Fruit fly (Drosophila melanogaster) whole organism, embryonic: ENCODE data around the gene hob.
A peak's percentile ranks its signal among the peaks of the same experiment; 100 is the strongest.

Experiments used
- ATbp ChIP-seq: fragments of 200-800 bp; sonication (Bioruptor generic); optimal IDR thresholded peaks from 2 replicates; lab custom pipeline; 2017; ENCODE audit warnings: missing biosample characterization, mild to moderate bottlenecking, missing genetic modification characterization, missing genetic modification reagents
- Abd-B ChIP-seq: fragments of 200-800 bp; sonication (Bioruptor generic); optimal IDR thresholded peaks from 2 replicates; lab custom pipeline; 2018; ENCODE audit warnings: missing biosample characterization, mild to moderate bottlenecking, missing genetic modification characterization, moderate library complexity
- Bteb2 ChIP-seq: fragments of 200-800 bp; sonication (Bioruptor generic); optimal IDR thresholded peaks from 2 replicates; lab custom pipeline; 2016; ENCODE audit warnings: missing biosample characterization, missing genetic modification characterization
- CG1024 ChIP-seq: fragments of 200-800 bp; sonication (Bioruptor generic); IDR thresholded peaks from 2 replicates; pipeline ENCODE4 v1.3.6; 2022; ENCODE audit warnings: missing biosample characterization, missing genetic modification characterization
- CG13296 ChIP-seq: fragments of 200-800 bp; sonication (Bioruptor generic); optimal IDR thresholded peaks from 3 replicates; lab custom pipeline; 2018; ENCODE audit warnings: missing biosample characterization, mild to moderate bottlenecking, missing genetic modification characterization
- CG15601 ChIP-seq: fragments of 200-800 bp; sonication (Bioruptor generic); optimal IDR thresholded peaks from 3 replicates; lab custom pipeline; 2019; ENCODE audit warnings: missing biosample characterization, mild to moderate bottlenecking, missing genetic modification characterization, moderate library complexity
- CG17328 ChIP-seq: fragments of 200-800 bp; sonication (Bioruptor generic); IDR thresholded peaks from 2 replicates; pipeline ENCODE4 v1.3.6; 2022; ENCODE audit warnings: missing biosample characterization, missing genetic modification characterization
- CG17361 ChIP-seq: fragments of 200-800 bp; sonication (Bioruptor generic); IDR thresholded peaks from 3 replicates; pipeline ENCODE4 v1.3.6; 2022; ENCODE audit warnings: missing biosample characterization, missing genetic modification characterization
- CG17829 ChIP-seq: fragments of 200-800 bp; optimal IDR thresholded peaks from 2 replicates; lab custom pipeline; 2019; ENCODE audit warnings: missing biosample characterization, mild to moderate bottlenecking, missing genetic modification characterization, moderate library complexity
- CG18619 ChIP-seq: fragments of 200-800 bp; sonication (Bioruptor generic); optimal IDR thresholded peaks from 3 replicates; lab custom pipeline; 2017; ENCODE audit warnings: missing biosample characterization, mild to moderate bottlenecking, missing genetic modification characterization
- CG18764 ChIP-seq: fragments of 200-800 bp; sonication (Bioruptor generic); optimal IDR thresholded peaks from 3 replicates; lab custom pipeline; 2016; ENCODE audit warnings: missing biosample characterization, missing genetic modification characterization
- CG2120 ChIP-seq: fragments of 200-800 bp; sonication (Bioruptor generic); optimal IDR thresholded peaks from 3 replicates; lab custom pipeline; 2016; ENCODE audit warnings: missing biosample characterization, missing genetic modification characterization
- CG31388 ChIP-seq: fragments of 200-800 bp; sonication (Bioruptor generic); optimal IDR thresholded peaks from 2 replicates; lab custom pipeline; 2016; ENCODE audit warnings: missing biosample characterization, missing genetic modification characterization
- CG3163 ChIP-seq: fragments of 200-800 bp; sonication (Bioruptor generic); optimal IDR thresholded peaks from 3 replicates; lab custom pipeline; 2016; ENCODE audit warnings: missing biosample characterization, missing genetic modification characterization
- CG42726 ChIP-seq: fragments of 200-800 bp; sonication (Bioruptor generic); IDR thresholded peaks from 2 replicates; pipeline ENCODE4 v1.3.6; 2022; ENCODE audit warnings: missing biosample characterization, missing genetic modification characterization; ENCODE audit not compliant: partially characterized antibody
- CG6175 ChIP-seq: fragments of 200-800 bp; sonication (Bioruptor generic); IDR thresholded peaks from 3 replicates; pipeline ENCODE4 v1.3.6; 2022; ENCODE audit warnings: missing biosample characterization, missing genetic modification characterization
- CG6791 ChIP-seq: fragments of 200-800 bp; sonication (Bioruptor generic); IDR thresholded peaks from 3 replicates; pipeline ENCODE4 v1.3.6; 2022; ENCODE audit warnings: missing biosample characterization, missing genetic modification characterization; ENCODE audit not compliant: partially characterized antibody
- CG6813 ChIP-seq: fragments of 200-800 bp; sonication (Bioruptor generic); optimal IDR thresholded peaks from 2 replicates; lab custom pipeline; 2017; ENCODE audit warnings: missing biosample characterization, missing genetic modification characterization, mild to moderate bottlenecking, moderate library complexity, missing genetic modification reagents
- CG6854 ChIP-seq: fragments of 200-800 bp; sonication (Bioruptor generic); optimal IDR thresholded peaks from 3 replicates; lab custom pipeline; 2017; ENCODE audit warnings: missing biosample characterization, mild to moderate bottlenecking, missing genetic modification characterization
- CG7357 ChIP-seq: fragments of 200-800 bp; sonication (Bioruptor generic); IDR thresholded peaks from 3 replicates; pipeline ENCODE4 v1.3.6; 2022; ENCODE audit warnings: missing biosample characterization, missing genetic modification characterization
- CG8089 ChIP-seq: fragments of 200-800 bp; sonication (Bioruptor generic); optimal IDR thresholded peaks from 3 replicates; lab custom pipeline; 2016; ENCODE audit warnings: missing biosample characterization, missing genetic modification characterization
- CG8924 ChIP-seq: fragments of 200-800 bp; optimal IDR thresholded peaks from 3 replicates; lab custom pipeline; 2019; ENCODE audit warnings: missing biosample characterization, mild to moderate bottlenecking, missing genetic modification characterization, moderate library complexity
- CkIIα-i1 ChIP-seq: fragments of 200-800 bp; sonication (Bioruptor generic); IDR thresholded peaks from 2 replicates; pipeline ENCODE4 v1.3.6; 2022; ENCODE audit warnings: missing biosample characterization, missing genetic modification characterization
- Elba2 ChIP-seq: fragments of 200-800 bp; sonication (Bioruptor generic); optimal IDR thresholded peaks from 3 replicates; lab custom pipeline; 2016; ENCODE audit warnings: missing biosample characterization, missing genetic modification characterization
- HLH3B ChIP-seq: fragments of 200-800 bp; sonication (Bioruptor generic); IDR thresholded peaks from 2 replicates; pipeline ENCODE4 v1.3.6; 2022; ENCODE audit warnings: missing biosample characterization, missing genetic modification characterization
- HLH4C ChIP-seq: fragments of 200-800 bp; sonication (Bioruptor generic); IDR thresholded peaks from 3 replicates; pipeline ENCODE4 v1.3.6; 2022; ENCODE audit warnings: missing biosample characterization, missing genetic modification characterization; ENCODE audit not compliant: partially characterized antibody
- Hr39 ChIP-seq: fragments of >200 bp; optimal IDR thresholded peaks from 2 replicates; lab custom pipeline; 2017
- Med ChIP-seq: fragments of 200-800 bp; sonication (Bioruptor generic); peaks from one replicate; lab custom pipeline; 2016; ENCODE audit warnings: missing biosample characterization, missing genetic modification characterization, mild to moderate bottlenecking, inconsistent platforms, moderate library complexity
- Meics ChIP-seq: fragments of 200-800 bp; sonication (Bioruptor generic); optimal IDR thresholded peaks from 2 replicates; lab custom pipeline; 2017; ENCODE audit warnings: missing biosample characterization, mild to moderate bottlenecking, missing genetic modification characterization
- NC2β ChIP-seq: fragments of 200-800 bp; sonication (Bioruptor generic); optimal IDR thresholded peaks from 2 replicates; lab custom pipeline; 2016; ENCODE audit warnings: missing biosample characterization, missing genetic modification characterization
- ato ChIP-seq: fragments of 200-800 bp; sonication (Bioruptor generic); IDR thresholded peaks from 2 replicates; pipeline ENCODE4 v1.3.6; 2022; ENCODE audit warnings: missing biosample characterization, missing genetic modification characterization; ENCODE audit not compliant: partially characterized antibody
- bbx ChIP-seq: fragments of 200-800 bp; sonication (Bioruptor generic); IDR thresholded peaks from 2 replicates; pipeline ENCODE4 v1.3.6; 2022; ENCODE audit warnings: missing biosample characterization, missing genetic modification characterization; ENCODE audit not compliant: partially characterized antibody
- chn ChIP-seq: fragments of 200-800 bp; sonication (Bioruptor generic); optimal IDR thresholded peaks from 2 replicates; lab custom pipeline; 2016; ENCODE audit warnings: missing biosample characterization, missing genetic modification characterization
- esg ChIP-seq: fragments of 200-800 bp; sonication (Bioruptor generic); conservative IDR thresholded peaks from 2 replicates; pipeline ENCODE4 v1.3.6; 2022; ENCODE audit warnings: missing biosample characterization, missing genetic modification characterization
- exex ChIP-seq: fragments of 200-800 bp; sonication (Bioruptor generic); optimal IDR thresholded peaks from 4 replicates; lab custom pipeline; 2018; ENCODE audit warnings: missing biosample characterization, mild to moderate bottlenecking, missing genetic modification characterization, moderate library complexity
- eyg ChIP-seq: fragments of 200-800 bp; sonication (Bioruptor generic); optimal IDR thresholded peaks from 3 replicates; lab custom pipeline; 2016; ENCODE audit warnings: missing biosample characterization, missing genetic modification characterization
- gem ChIP-seq: fragments of 200-800 bp; sonication (Bioruptor generic); optimal IDR thresholded peaks from 2 replicates; lab custom pipeline; 2019; ENCODE audit warnings: missing biosample characterization, mild to moderate bottlenecking, missing genetic modification characterization, moderate library complexity
- inv ChIP-seq: fragments of 200-800 bp; sonication (Bioruptor generic); IDR thresholded peaks from 2 replicates; pipeline ENCODE4 v1.3.6; 2022; ENCODE audit warnings: missing biosample characterization, missing genetic modification characterization; ENCODE audit not compliant: partially characterized antibody
- kah ChIP-seq: fragments of 200-800 bp; sonication (Bioruptor generic); optimal IDR thresholded peaks from 2 replicates; lab custom pipeline; 2018; ENCODE audit warnings: missing biosample characterization, mild to moderate bottlenecking, missing genetic modification characterization
- lilli ChIP-seq: fragments of 200-800 bp; sonication (Bioruptor generic); optimal IDR thresholded peaks from 3 replicates; lab custom pipeline; 2016; ENCODE audit warnings: missing biosample characterization, missing genetic modification characterization
- mam ChIP-seq: fragments of 200-800 bp; sonication (Bioruptor generic); optimal IDR thresholded peaks from 3 replicates; lab custom pipeline; 2016; ENCODE audit warnings: missing biosample characterization, missing genetic modification characterization
- scrt ChIP-seq: fragments of 200-800 bp; sonication (Bioruptor generic); optimal IDR thresholded peaks from 2 replicates; lab custom pipeline; 2018; ENCODE audit warnings: missing biosample characterization, mild to moderate bottlenecking, missing genetic modification characterization, moderate library complexity
- tio ChIP-seq: fragments of 200-800 bp; sonication (Bioruptor generic); optimal IDR thresholded peaks from 2 replicates; lab custom pipeline; 2017; ENCODE audit warnings: missing biosample characterization, missing genetic modification characterization, inconsistent platforms
- tll ChIP-seq, 2 experiments: fragments of 200-800 bp in 1 of 2; fragments of >200 bp in 1 of 2; sonication (Bioruptor generic) in 1 of 2; optimal IDR thresholded peaks; 2 replicates each; lab custom pipeline; 2017 to 2019; ENCODE audit warnings: missing biosample characterization in 2 of 2, missing genetic modification characterization in 2 of 2, mild to moderate bottlenecking in 1 of 2, moderate library complexity in 1 of 2
- unc-4 ChIP-seq: fragments of 200-800 bp; sonication (Bioruptor generic); IDR thresholded peaks from 2 replicates; pipeline ENCODE4 v1.3.6; 2022; ENCODE audit warnings: missing biosample characterization, missing genetic modification characterization; ENCODE audit not compliant: partially characterized antibody
- yki ChIP-seq: fragments of >200 bp; optimal IDR thresholded peaks from 3 replicates; lab custom pipeline; 2018
- zen2 ChIP-seq: fragments of 200-800 bp; sonication (Bioruptor generic); IDR thresholded peaks from 3 replicates; pipeline ENCODE4 v1.3.6; 2022; ENCODE audit warnings: missing biosample characterization, missing genetic modification characterization; ENCODE audit not compliant: partially characterized antibody
- zfh1 ChIP-seq: fragments of 200-800 bp; sonication (Bioruptor generic); IDR thresholded peaks from 3 replicates; pipeline ENCODE4 v1.3.6; 2022; ENCODE audit warnings: missing biosample characterization, missing genetic modification characterization

Gene hob

DNA sequence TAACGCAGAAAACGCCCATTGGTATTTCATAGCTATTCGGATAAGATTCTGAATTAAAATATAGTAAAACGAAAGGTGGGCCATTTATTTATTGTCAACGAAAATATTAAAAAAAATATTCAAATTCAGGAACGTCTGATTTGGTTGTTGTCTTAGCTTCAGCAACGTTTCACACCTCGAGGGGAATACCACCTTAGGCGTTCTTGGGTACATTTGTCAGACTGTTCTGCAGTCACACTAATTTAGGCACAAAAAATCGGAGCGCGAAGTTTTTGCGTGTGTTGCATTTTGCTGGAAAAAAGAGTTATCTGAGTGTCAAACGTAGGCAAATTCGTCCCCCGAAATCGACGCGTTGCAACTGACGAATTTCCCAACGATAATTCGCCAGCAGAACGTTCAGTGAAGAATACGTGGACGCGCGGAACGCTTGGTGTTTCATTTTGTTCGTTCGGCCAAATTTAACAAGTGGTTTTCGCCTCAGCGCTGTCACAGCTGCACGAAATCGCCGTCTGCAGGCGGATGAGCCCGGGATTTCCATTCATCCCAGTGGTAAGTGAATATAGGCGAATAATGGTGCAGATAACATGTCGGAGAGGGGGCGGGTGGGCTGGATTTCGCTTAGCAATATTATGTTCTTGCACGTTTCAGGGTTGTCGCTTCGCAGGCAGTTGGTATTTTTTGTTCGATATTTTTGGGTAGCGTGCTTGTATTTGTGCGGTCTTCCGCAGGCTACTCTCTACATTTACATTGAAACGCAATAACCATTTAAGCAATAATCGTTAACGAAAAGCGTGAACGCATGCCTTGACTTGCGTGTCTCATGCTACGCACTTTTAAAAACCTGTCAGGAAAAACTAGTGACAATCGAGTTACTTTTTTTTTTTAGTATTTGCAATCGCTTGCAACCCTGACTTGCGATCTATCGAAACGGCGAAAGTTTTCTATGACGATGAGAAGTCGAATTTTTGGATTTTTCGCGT is 6.3 kb upstream of the hob start, which contains the start of gene Larp4B (continued):
- TF ChIP-seq Meics (peak; percentile 7), CG42726 (GFP tag; lab: Robert Waterston, UW) (0 out of 2 replicates have a peak, but pooled peaks have one; percentile 46), Hr39 (no peak), Bteb2 (GFP tag; lab: Kevin White, UChicago) (peak; percentile 33), CG17829 (tag; lab: Kevin White, UChicago) (peak; percentile 22), CG31388 (GFP tag; lab: Kevin White, UChicago) (no peak), ato (GFP tag; lab: Robert Waterston, UW) (peak; percentile 21; the same call in 1 of the 2 replicates), HLH3B (GFP tag; lab: Robert Waterston, UW) (no peak), inv (peak; percentile 59; the same call in 1 of the 2 replicates), scrt (GFP tag; lab: Kevin White, UChicago) (no peak), tll (GFP tag; optimal IDR thresholded peaks at IDR 0.05; lab: Kevin White, UChicago) (no peak), CG6813 (GFP tag; lab: Kevin White, UChicago) (no peak), CG2120 (GFP tag; lab: Kevin White, UChicago) (peak; percentile 48), NC2β (GFP tag; lab: Kevin White, UChicago) (peak; percentile 25), zen2 (0 out of 3 replicates have a peak, but pooled peaks have one; percentile 39), CG18764 (GFP tag; lab: Kevin White, UChicago) (no peak), tio (GFP tag; lab: Kevin White, UChicago) (no peak), eyg (GFP tag; lab: Kevin White, UChicago) (no peak), chn (GFP tag; lab: Kevin White, UChicago) (peak; percentile 13), ATbp (GFP tag; lab: Kevin White, UChicago) (no peak), Abd-B (GFP tag; lab: Kevin White, UChicago) (no peak), zfh1 (0 out of 3 replicates have a peak, but pooled peaks have one; percentile 37), CG6854 (GFP tag; lab: Kevin White, UChicago) (no peak), CG13296 (GFP tag; lab: Kevin White, UChicago) (no peak), exex (tag; lab: Kevin White, UChicago) (no peak), CG3163 (GFP tag; lab: Kevin White, UChicago) (peak; percentile 1), CG7357 (GFP tag; lab: Robert Waterston, UW) (0 out of 3 replicates have a peak, but pooled peaks have one; percentile 21), CG18619 (no peak), CG17361 (GFP tag; lab: Robert Waterston, UW) (no peak), CG1024 (GFP tag; lab: Robert Waterston, UW) (no peak), CG6791 (GFP tag; lab: Robert Waterston, UW) (peak; percentile 50), CG15601 (tag; lab: Kevin White, UChicago) (peak; percentile 6), lilli (GFP tag; lab: Kevin White, UChicago) (peak; percentile 53), CG8924 (tag; lab: Kevin White, UChicago) (peak; percentile 20), kah (GFP tag; lab: Kevin White, UChicago) (peak; percentile 94), yki (no peak), Elba2 (no peak), CG6175 (GFP tag; lab: Robert Waterston, UW) (no peak), mam (GFP tag; lab: Kevin White, UChicago) (peak; percentile 28), CG17328 (GFP tag; lab: Robert Waterston, UW) (no peak), Med (peak; percentile 85), HLH4C (GFP tag; lab: Robert Waterston, UW) (peak; percentile 55; the same call in 2 of the 3 replicates), unc-4 (peak; percentile 66), esg (GFP tag; lab: Robert Waterston, UW) (no peak), bbx (GFP tag; lab: Robert Waterston, UW) (peak; percentile 57), CkIIα-i1 (no peak), gem (no peak), CG8089 (GFP tag; lab: Kevin White, UChicago) (no peak)
